Fruit fly (Drosophila melanogaster) whole organism, embryonic: ENCODE measurements around the gene CG42671.
A peak's percentile ranks its signal among the peaks of the same experiment; 100 is the strongest.

Source experiments
- CG11247 ChIP-seq: fragments of 200-800 bp; sonication (Bioruptor generic); IDR thresholded peaks from 2 replicates; pipeline ENCODE4 v1.3.6; 2022; ENCODE audit warnings: missing biosample characterization, missing genetic modification characterization
- CG12104 ChIP-seq: fragments of 200-800 bp; sonication (Bioruptor generic); optimal IDR thresholded peaks from 3 replicates; lab custom pipeline; 2016; ENCODE audit warnings: missing biosample characterization, missing genetic modification characterization
- CG12744 ChIP-seq: fragments of 200-800 bp; sonication (Bioruptor generic); optimal IDR thresholded peaks from 2 replicates; lab custom pipeline; 2016; ENCODE audit warnings: missing biosample characterization, missing genetic modification characterization
- CG16779 ChIP-seq: fragments of 200-800 bp; sonication (Bioruptor generic); IDR thresholded peaks from 2 replicates; pipeline ENCODE4 v1.3.6; 2022; ENCODE audit warnings: missing biosample characterization, missing genetic modification characterization
- CG17385 ChIP-seq: fragments of 200-800 bp; sonication (Bioruptor generic); optimal IDR thresholded peaks from 3 replicates; lab custom pipeline; 2018; ENCODE audit warnings: missing biosample characterization, mild to moderate bottlenecking, missing genetic modification characterization
- CG18011 ChIP-seq: fragments of 200-800 bp; sonication (Bioruptor generic); optimal IDR thresholded peaks from 2 replicates; lab custom pipeline; 2017; ENCODE audit warnings: missing biosample characterization, missing genetic modification characterization, mild to moderate bottlenecking, moderate library complexity, missing genotype
- CG33213 ChIP-seq: fragments of 200-800 bp; sonication (Bioruptor generic); optimal IDR thresholded peaks from 3 replicates; lab custom pipeline; 2016; ENCODE audit warnings: missing biosample characterization, missing genetic modification characterization
- CG4282 ChIP-seq: fragments of 200-800 bp; sonication (Bioruptor generic); optimal IDR thresholded peaks from 2 replicates; lab custom pipeline; 2016; ENCODE audit warnings: missing biosample characterization, missing genetic modification characterization
- CG4328 ChIP-seq: fragments of 200-800 bp; sonication (Bioruptor generic); optimal IDR thresholded peaks from 3 replicates; lab custom pipeline; 2017; ENCODE audit warnings: missing biosample characterization, missing genetic modification reagents, missing genetic modification characterization
- CG5953 ChIP-seq: fragments of 200-800 bp; sonication (Bioruptor generic); IDR thresholded peaks from 2 replicates; pipeline ENCODE4 v1.3.6; 2022; ENCODE audit warnings: missing biosample characterization, missing genetic modification characterization
- CG6683 ChIP-seq: fragments of 200-800 bp; sonication (Bioruptor generic); optimal IDR thresholded peaks from 2 replicates; lab custom pipeline; 2017; ENCODE audit warnings: missing biosample characterization, mild to moderate bottlenecking, missing genetic modification characterization, missing genetic modification reagents
- CG9215 ChIP-seq: fragments of 200-800 bp; sonication (Bioruptor generic); IDR thresholded peaks from 2 replicates; pipeline ENCODE4 v1.3.6; 2022; ENCODE audit warnings: missing biosample characterization, missing genetic modification characterization
- CG9817 ChIP-seq: fragments of 200-800 bp; sonication (Bioruptor generic); optimal IDR thresholded peaks from 2 replicates; lab custom pipeline; 2018; ENCODE audit warnings: missing biosample characterization, mild to moderate bottlenecking, missing genetic modification characterization, moderate library complexity
- CHES-1-like ChIP-seq: fragments of 200-800 bp; sonication (Bioruptor generic); optimal IDR thresholded peaks from 2 replicates; lab custom pipeline; 2016; ENCODE audit warnings: missing biosample characterization, missing genetic modification characterization
- Dbx ChIP-seq: fragments of 200-800 bp; sonication (Bioruptor generic); IDR thresholded peaks from 3 replicates; pipeline ENCODE4 v1.3.6; 2022; ENCODE audit warnings: missing biosample characterization, missing genetic modification characterization
- Doc2 ChIP-seq: fragments of 200-800 bp; sonication (Bioruptor generic); IDR thresholded peaks from 2 replicates; pipeline ENCODE4 v1.3.6; 2022; ENCODE audit warnings: missing biosample characterization, missing genetic modification characterization
- Fer3 ChIP-seq: fragments of 200-800 bp; sonication (Bioruptor generic); optimal IDR thresholded peaks from 2 replicates; lab custom pipeline; 2018; ENCODE audit warnings: missing biosample characterization, mild to moderate bottlenecking, missing genetic modification characterization, moderate library complexity
- Hand ChIP-seq: fragments of 200-800 bp; sonication (Bioruptor generic); optimal IDR thresholded peaks from 2 replicates; lab custom pipeline; 2017; ENCODE audit warnings: mild to moderate bottlenecking, missing biosample characterization, missing genetic modification reagents, missing genetic modification characterization
- Hr3 ChIP-seq: fragments of 200-800 bp; sonication (Bioruptor generic); optimal IDR thresholded peaks from 3 replicates; lab custom pipeline; 2016; ENCODE audit warnings: missing biosample characterization, missing genetic modification characterization
- Hr39 ChIP-seq: fragments of >200 bp; optimal IDR thresholded peaks from 2 replicates; lab custom pipeline; 2017
- Kr ChIP-seq: fragments of 200-800 bp; sonication (Bioruptor generic); optimal IDR thresholded peaks from 2 replicates; lab custom pipeline; 2017; ENCODE audit warnings: missing biosample characterization, mild to moderate bottlenecking, missing genetic modification characterization
- MTF-1 ChIP-seq: fragments of 200-800 bp; sonication (Bioruptor generic); optimal IDR thresholded peaks from 2 replicates; lab custom pipeline; 2018; ENCODE audit warnings: missing biosample characterization, mild to moderate bottlenecking, missing genetic modification characterization, borderline replicate concordance
- Mad ChIP-seq: fragments of 200-800 bp; sonication (Bioruptor generic); optimal IDR thresholded peaks from 2 replicates; lab custom pipeline; 2016; ENCODE audit warnings: missing biosample characterization, missing genetic modification characterization
- Ravus ChIP-seq: fragments of 200-800 bp; sonication (Bioruptor generic); IDR thresholded peaks from 2 replicates; pipeline ENCODE4 v1.3.6; 2022; ENCODE audit warnings: missing biosample characterization, missing genetic modification characterization
- Vsx1 ChIP-seq: fragments of 200-800 bp; sonication (Bioruptor generic); optimal IDR thresholded peaks from 2 replicates; lab custom pipeline; 2017; ENCODE audit warnings: missing biosample characterization, mild to moderate bottlenecking, missing genetic modification characterization, missing genetic modification reagents
- amos ChIP-seq: fragments of 200-800 bp; sonication (Bioruptor generic); IDR thresholded peaks from 2 replicates; pipeline ENCODE4 v1.3.6; 2022; ENCODE audit warnings: missing biosample characterization, missing genetic modification characterization; ENCODE audit not compliant: partially characterized antibody
- bab2 ChIP-seq: fragments of 200-800 bp; sonication (Bioruptor generic); optimal IDR thresholded peaks from 2 replicates; lab custom pipeline; 2016; ENCODE audit warnings: missing biosample characterization, missing genetic modification characterization
- cg ChIP-seq: fragments of 200-800 bp; sonication (Bioruptor generic); optimal IDR thresholded peaks from 3 replicates; lab custom pipeline; 2019; ENCODE audit warnings: missing biosample characterization, mild to moderate bottlenecking, missing genetic modification characterization, moderate library complexity
- chn ChIP-seq: fragments of 200-800 bp; sonication (Bioruptor generic); optimal IDR thresholded peaks from 2 replicates; lab custom pipeline; 2016; ENCODE audit warnings: missing biosample characterization, missing genetic modification characterization
- croc ChIP-seq: fragments of 200-800 bp; sonication (Bioruptor generic); conservative IDR thresholded peaks from 3 replicates; pipeline ENCODE4 v1.3.6; 2022; ENCODE audit warnings: missing biosample characterization, missing genetic modification characterization
- crp ChIP-seq, 2 experiments: fragments of 200-800 bp; sonication (Bioruptor generic); optimal IDR thresholded peaks; 2 replicates in 1 of 2; 3 replicates in 1 of 2; lab custom pipeline; 2017; ENCODE audit warnings: missing biosample characterization in 2 of 2, missing genetic modification characterization in 2 of 2, mild to moderate bottlenecking in 1 of 2, moderate library complexity in 1 of 2
- eyg ChIP-seq: fragments of 200-800 bp; sonication (Bioruptor generic); optimal IDR thresholded peaks from 3 replicates; lab custom pipeline; 2016; ENCODE audit warnings: missing biosample characterization, missing genetic modification characterization
- fd3F ChIP-seq: fragments of 200-800 bp; sonication (Bioruptor generic); optimal IDR thresholded peaks from 2 replicates; lab custom pipeline; 2018; ENCODE audit warnings: missing biosample characterization, mild to moderate bottlenecking, missing genetic modification characterization, moderate library complexity
- fu2 ChIP-seq: fragments of 200-800 bp; sonication (Bioruptor generic); optimal IDR thresholded peaks from 2 replicates; lab custom pipeline; 2016; ENCODE audit warnings: missing biosample characterization, missing genetic modification characterization
- gsb ChIP-seq: fragments of 200-800 bp; sonication (Bioruptor generic); IDR thresholded peaks from 2 replicates; pipeline ENCODE4 v1.3.6; 2022; ENCODE audit warnings: missing biosample characterization, missing genetic modification characterization
- ind ChIP-seq: fragments of 200-800 bp; sonication (Bioruptor generic); optimal IDR thresholded peaks from 3 replicates; lab custom pipeline; 2016; ENCODE audit warnings: missing biosample characterization, missing genetic modification characterization
- inv ChIP-seq: fragments of 200-800 bp; sonication (Bioruptor generic); IDR thresholded peaks from 2 replicates; pipeline ENCODE4 v1.3.6; 2022; ENCODE audit warnings: missing biosample characterization, missing genetic modification characterization; ENCODE audit not compliant: partially characterized antibody
- lilli ChIP-seq: fragments of 200-800 bp; sonication (Bioruptor generic); optimal IDR thresholded peaks from 3 replicates; lab custom pipeline; 2016; ENCODE audit warnings: missing biosample characterization, missing genetic modification characterization
- odd ChIP-seq: fragments of 200-800 bp; sonication (Bioruptor generic); optimal IDR thresholded peaks from 2 replicates; lab custom pipeline; 2017; ENCODE audit warnings: missing biosample characterization, mild to moderate bottlenecking, missing genetic modification characterization
- onecut ChIP-seq: fragments of 200-800 bp; sonication (Bioruptor generic); IDR thresholded peaks from 2 replicates; pipeline ENCODE4 v1.3.6; 2022; ENCODE audit warnings: missing biosample characterization, missing genetic modification characterization
- pros ChIP-seq: fragments of 200-800 bp; sonication (Bioruptor generic); optimal IDR thresholded peaks from 3 replicates; lab custom pipeline; 2019; ENCODE audit warnings: missing biosample characterization, mild to moderate bottlenecking, missing genetic modification characterization, moderate library complexity
- repo ChIP-seq: fragments of 200-800 bp; sonication (Bioruptor generic); optimal IDR thresholded peaks from 2 replicates; lab custom pipeline; 2016; ENCODE audit warnings: missing biosample characterization, missing genetic modification characterization
- shn ChIP-seq: fragments of 200-800 bp; sonication (Bioruptor generic); optimal IDR thresholded peaks from 3 replicates; lab custom pipeline; 2016; ENCODE audit warnings: missing biosample characterization, missing genetic modification characterization
- slou ChIP-seq: fragments of 200-800 bp; sonication (Bioruptor generic); optimal IDR thresholded peaks from 3 replicates; lab custom pipeline; 2016; ENCODE audit warnings: missing biosample characterization, missing genetic modification characterization
- sug ChIP-seq: fragments of 200-800 bp; optimal IDR thresholded peaks from 2 replicates; lab custom pipeline; 2019; ENCODE audit warnings: missing biosample characterization, mild to moderate bottlenecking, missing genetic modification characterization, moderate library complexity
- toy ChIP-seq: fragments of 200-800 bp; sonication (Bioruptor generic); IDR thresholded peaks from 2 replicates; pipeline ENCODE4 v1.3.6; 2022; ENCODE audit warnings: missing biosample characterization, missing genetic modification characterization
- tup ChIP-seq: fragments of 200-800 bp; sonication (Bioruptor generic); optimal IDR thresholded peaks from 2 replicates; lab custom pipeline; 2016; ENCODE audit warnings: missing biosample characterization, mild to moderate bottlenecking, missing genetic modification characterization, moderate library complexity
- unc-4 ChIP-seq: fragments of 200-800 bp; sonication (Bioruptor generic); IDR thresholded peaks from 2 replicates; pipeline ENCODE4 v1.3.6; 2022; ENCODE audit warnings: missing biosample characterization, missing genetic modification characterization; ENCODE audit not compliant: partially characterized antibody
- zf30C ChIP-seq: fragments of 200-800 bp; sonication (Bioruptor generic); optimal IDR thresholded peaks from 3 replicates; lab custom pipeline; 2018; ENCODE audit warnings: missing biosample characterization, mild to moderate bottlenecking, missing genetic modification characterization
- zfh1 ChIP-seq: fragments of 200-800 bp; sonication (Bioruptor generic); IDR thresholded peaks from 3 replicates; pipeline ENCODE4 v1.3.6; 2022; ENCODE audit warnings: missing biosample characterization, missing genetic modification characterization

CG42671 gene

DNA sequence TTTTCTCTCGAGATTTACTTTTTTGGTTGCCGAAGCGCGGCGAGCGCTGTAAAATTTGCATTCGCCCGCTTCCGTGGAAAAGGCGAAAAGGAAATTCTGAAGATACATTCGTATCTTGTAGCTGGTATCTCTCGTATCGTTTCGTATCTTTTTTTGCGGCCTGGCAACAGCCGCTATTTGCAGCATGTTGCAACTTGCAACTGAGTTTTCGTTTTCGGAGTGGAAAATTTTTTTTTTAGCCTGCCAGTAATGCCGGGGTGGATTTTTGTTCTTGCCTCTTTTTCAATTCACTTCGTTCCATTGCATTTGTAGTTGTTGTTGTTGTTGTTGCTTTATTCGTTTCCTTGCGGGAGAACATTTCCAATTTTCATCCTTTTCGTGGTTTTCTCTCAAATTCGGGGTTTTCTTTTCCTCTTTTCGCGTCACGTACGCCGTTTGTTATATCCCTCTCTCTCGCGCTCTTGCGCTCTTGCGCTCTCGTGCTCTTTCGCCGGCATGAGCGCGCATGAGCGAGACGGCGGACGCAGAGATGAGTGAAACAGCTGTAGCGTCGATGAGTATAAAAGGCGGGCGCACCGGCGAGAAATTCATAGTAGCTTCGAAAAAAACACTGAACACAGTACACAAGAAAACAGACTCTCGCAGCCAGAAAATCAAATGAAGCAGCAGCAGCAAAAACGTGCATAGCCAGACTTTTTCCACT is 37.6 kb downstream of the CG42671 start, which contains the start of gene scyl (continued):
- TF ChIP-seq shn (GFP tag; lab: Kevin White, UChicago), result peak; percentile 60
- TF ChIP-seq Kr (GFP tag; lab: Kevin White, UChicago), result peak; percentile 61
- no peak for TF ChIP-seq slou (GFP tag; lab: Kevin White, UChicago)
- no peak; the same call in 1 of the 2 replicates for TF ChIP-seq Ravus
- TF ChIP-seq zf30C, result peak; percentile 48
- peak; percentile 55 for TF ChIP-seq onecut (GFP tag; lab: Robert Waterston, UW)
- TF ChIP-seq CG18011 (GFP tag; lab: Kevin White, UChicago), result no peak
- peak; percentile 43 for TF ChIP-seq Vsx1
- peak; percentile 41 for TF ChIP-seq eyg (GFP tag; lab: Kevin White, UChicago)
- TF ChIP-seq ind (GFP tag; lab: Kevin White, UChicago), result peak; percentile 1
- peak; percentile 57 for TF ChIP-seq gsb (GFP tag; lab: Robert Waterston, UW)
- no peak; the same call in 1 of the 2 replicates for TF ChIP-seq toy (GFP tag; lab: Robert Waterston, UW)
- peak; percentile 56 for TF ChIP-seq CG4282 (GFP tag; lab: Kevin White, UChicago)
- TF ChIP-seq Hand, result peak; percentile 54
- no peak for TF ChIP-seq Hr3 (GFP tag; lab: Kevin White, UChicago)
- TF ChIP-seq odd, result peak; percentile 67
- TF ChIP-seq CG17385 (GFP tag; lab: Kevin White, UChicago), result peak; percentile 79
- peak; percentile 48 for TF ChIP-seq Fer3
- no peak for TF ChIP-seq CG6683 (GFP tag; lab: Kevin White, UChicago)
- no peak for TF ChIP-seq CG9215 (GFP tag; lab: Robert Waterston, UW)
- TF ChIP-seq CG33213 (GFP tag; lab: Kevin White, UChicago), result peak; percentile 39
- TF ChIP-seq tup (GFP tag; lab: Kevin White, UChicago), result no peak
- TF ChIP-seq CG12744 (GFP tag; lab: Kevin White, UChicago), result peak; percentile 49
- TF ChIP-seq lilli (GFP tag; lab: Kevin White, UChicago), result peak; percentile 83
- no peak for TF ChIP-seq Doc2 (GFP tag; lab: Robert Waterston, UW)
- peak; percentile 72 for TF ChIP-seq repo (GFP tag; lab: Kevin White, UChicago)
- TF ChIP-seq CG4328 (GFP tag; lab: Kevin White, UChicago), result peak; percentile 14
- no peak for TF ChIP-seq CG12104 (GFP tag; lab: Kevin White, UChicago)
- TF ChIP-seq pros (GFP tag; lab: Kevin White, UChicago), result peak; percentile 94
- no peak for TF ChIP-seq unc-4 (GFP tag; lab: Robert Waterston, UW)
- no peak for TF ChIP-seq croc (GFP tag; lab: Robert Waterston, UW)
- peak; percentile 61 for TF ChIP-seq CG11247 (GFP tag; lab: Robert Waterston, UW)
- TF ChIP-seq fu2, result no peak
- peak; percentile 57 for TF ChIP-seq cg (GFP tag; lab: Kevin White, UChicago)
- no peak for TF ChIP-seq Hr39 (lab: Kevin White, UChicago)
- TF ChIP-seq bab2 (GFP tag; lab: Kevin White, UChicago), result peak; percentile 10
- peak in 1 of 2 experiments; percentile 77 for TF ChIP-seq crp (GFP tag; optimal IDR thresholded peaks at IDR 0.05; lab: Kevin White, UChicago)
- TF ChIP-seq inv (GFP tag; lab: Robert Waterston, UW), result 0 out of 2 replicates have a peak, but pooled peaks have one; percentile 43
- TF ChIP-seq CG5953 (GFP tag; lab: Robert Waterston, UW), result peak; percentile 72; the same call in 1 of the 2 replicates
- TF ChIP-seq sug, result peak; percentile 64
- no peak for TF ChIP-seq CG9817 (tag; lab: Kevin White, UChicago)
- TF ChIP-seq MTF-1 (GFP tag; lab: Kevin White, UChicago), result peak; percentile 83
- peak; percentile 41 for TF ChIP-seq CHES-1-like (GFP tag; lab: Kevin White, UChicago)
- TF ChIP-seq Mad, result peak; percentile 50
- peak; percentile 78 for TF ChIP-seq zfh1
- TF ChIP-seq amos (GFP tag; lab: Robert Waterston, UW), result no peak; the same call in 1 of the 2 replicates
- TF ChIP-seq fd3F (GFP tag; lab: Kevin White, UChicago), result no peak
- TF ChIP-seq chn (GFP tag; lab: Kevin White, UChicago), result peak; percentile 33
- peak; percentile 75 for TF ChIP-seq Dbx (GFP tag; lab: Robert Waterston, UW)
- peak; percentile 75 for TF ChIP-seq CG16779 (GFP tag; lab: Robert Waterston, UW)
